Fruit fly (Drosophila melanogaster) whole organism, embryonic: ENCODE data around the gene htk.
A peak's percentile ranks its signal among the peaks of the same experiment; 100 is the strongest.

ENCODE experiments used
- Adf1 ChIP-seq: fragments of 200-800 bp; sonication (Bioruptor generic); IDR thresholded peaks from 2 replicates; pipeline ENCODE4 v1.3.6; 2022; ENCODE audit warnings: missing biosample characterization, missing genetic modification characterization
- CG10462 ChIP-seq: fragments of 200-800 bp; sonication (Bioruptor generic); optimal IDR thresholded peaks from 2 replicates; lab custom pipeline; 2016; ENCODE audit warnings: missing biosample characterization, missing genetic modification characterization
- CG10959 ChIP-seq: fragments of 200-800 bp; sonication (Bioruptor generic); IDR thresholded peaks from 2 replicates; pipeline ENCODE4 v1.3.6; 2022; ENCODE audit warnings: missing biosample characterization, missing genetic modification characterization
- CG12155 ChIP-seq: fragments of 200-800 bp; sonication (Bioruptor generic); optimal IDR thresholded peaks from 3 replicates; lab custom pipeline; 2016; ENCODE audit warnings: missing biosample characterization, missing genetic modification characterization
- CG15073 ChIP-seq: fragments of 200-800 bp; sonication (Bioruptor generic); optimal IDR thresholded peaks from 2 replicates; lab custom pipeline; 2016; ENCODE audit warnings: missing biosample characterization, missing genetic modification characterization
- CG1602 ChIP-seq: fragments of 200-800 bp; sonication (Bioruptor generic); optimal IDR thresholded peaks from 3 replicates; lab custom pipeline; 2016; ENCODE audit warnings: missing biosample characterization, missing genetic modification characterization
- CG18619 ChIP-seq: fragments of 200-800 bp; sonication (Bioruptor generic); optimal IDR thresholded peaks from 3 replicates; lab custom pipeline; 2017; ENCODE audit warnings: missing biosample characterization, mild to moderate bottlenecking, missing genetic modification characterization
- CG2678 ChIP-seq: fragments of 200-800 bp; sonication (Bioruptor generic); optimal IDR thresholded peaks from 3 replicates; lab custom pipeline; 2019; ENCODE audit warnings: missing biosample characterization, mild to moderate bottlenecking, missing genetic modification characterization, moderate library complexity
- CG30431 ChIP-seq: fragments of 200-800 bp; sonication (Bioruptor generic); optimal IDR thresholded peaks from 2 replicates; lab custom pipeline; 2017; ENCODE audit warnings: missing biosample characterization, missing genetic modification characterization
- CG3163 ChIP-seq: fragments of 200-800 bp; sonication (Bioruptor generic); optimal IDR thresholded peaks from 3 replicates; lab custom pipeline; 2016; ENCODE audit warnings: missing biosample characterization, missing genetic modification characterization
- CG34376 ChIP-seq: fragments of 200-800 bp; sonication (Bioruptor generic); optimal IDR thresholded peaks from 2 replicates; lab custom pipeline; 2018; ENCODE audit warnings: missing biosample characterization, mild to moderate bottlenecking, missing genetic modification characterization
- CG4360 ChIP-seq: fragments of 200-800 bp; sonication (Bioruptor generic); IDR thresholded peaks from 2 replicates; pipeline ENCODE4 v1.3.6; 2022; ENCODE audit warnings: missing biosample characterization, missing genetic modification characterization
- CG6683 ChIP-seq: fragments of 200-800 bp; sonication (Bioruptor generic); optimal IDR thresholded peaks from 2 replicates; lab custom pipeline; 2017; ENCODE audit warnings: missing biosample characterization, mild to moderate bottlenecking, missing genetic modification characterization, missing genetic modification reagents
- CG6791 ChIP-seq: fragments of 200-800 bp; sonication (Bioruptor generic); IDR thresholded peaks from 3 replicates; pipeline ENCODE4 v1.3.6; 2022; ENCODE audit warnings: missing biosample characterization, missing genetic modification characterization; ENCODE audit not compliant: partially characterized antibody
- Deaf1 ChIP-seq: fragments of 200-800 bp; optimal IDR thresholded peaks from 3 replicates; lab custom pipeline; 2019; ENCODE audit warnings: missing biosample characterization, mild to moderate bottlenecking, missing genetic modification characterization, moderate library complexity
- Elba2 ChIP-seq: fragments of 200-800 bp; sonication (Bioruptor generic); optimal IDR thresholded peaks from 3 replicates; lab custom pipeline; 2016; ENCODE audit warnings: missing biosample characterization, missing genetic modification characterization
- Gsc ChIP-seq: fragments of 200-800 bp; sonication (Bioruptor generic); IDR thresholded peaks from 2 replicates; pipeline ENCODE4 v1.3.6; 2022; ENCODE audit warnings: missing biosample characterization, missing genetic modification characterization
- HmgD ChIP-seq: fragments of 200-800 bp; sonication (Bioruptor generic); optimal IDR thresholded peaks from 3 replicates; lab custom pipeline; 2016; ENCODE audit warnings: missing biosample characterization, missing genetic modification characterization
- Hr51 ChIP-seq, 2 experiments: fragments of 200-800 bp; sonication (Bioruptor generic); optimal IDR thresholded peaks; 2 replicates in 1 of 2; 3 replicates in 1 of 2; lab custom pipeline; 2016 to 2018; ENCODE audit warnings: missing biosample characterization in 2 of 2, missing genetic modification characterization in 2 of 2, mild to moderate bottlenecking in 1 of 2, moderate library complexity in 1 of 2
- Hsf ChIP-seq: fragments of 200-800 bp; sonication (Bioruptor generic); optimal IDR thresholded peaks from 3 replicates; lab custom pipeline; 2016; ENCODE audit warnings: missing biosample characterization, missing genetic modification characterization
- MBD-R2 ChIP-seq: fragments of 200-800 bp; sonication (Bioruptor generic); IDR thresholded peaks from 2 replicates; pipeline ENCODE4 v1.3.6; 2022; ENCODE audit warnings: missing biosample characterization, missing genetic modification characterization
- Sry-δ ChIP-seq: fragments of 200-800 bp; sonication (Bioruptor generic); optimal IDR thresholded peaks from 2 replicates; lab custom pipeline; 2016; ENCODE audit warnings: missing biosample characterization, missing genetic modification characterization
- Trl ChIP-seq, 3 experiments: fragments of >200 bp in 2 of 3; fragments of 200-800 bp in 1 of 3; sonication (Bioruptor generic) in 1 of 3; optimal IDR thresholded peaks; 2 replicates in 1 of 3; 3 replicates in 2 of 3; lab custom pipeline; 2016 to 2017; ENCODE audit warnings: missing biosample characterization in 1 of 3, missing genetic modification characterization in 1 of 3
- abd-A ChIP-seq: fragments of 200-800 bp; sonication (Bioruptor generic); optimal IDR thresholded peaks from 3 replicates; lab custom pipeline; 2019; ENCODE audit warnings: missing biosample characterization, mild to moderate bottlenecking, missing genetic modification characterization, moderate library complexity
- croc ChIP-seq: fragments of 200-800 bp; sonication (Bioruptor generic); conservative IDR thresholded peaks from 3 replicates; pipeline ENCODE4 v1.3.6; 2022; ENCODE audit warnings: missing biosample characterization, missing genetic modification characterization
- crp ChIP-seq, 2 experiments: fragments of 200-800 bp; sonication (Bioruptor generic); optimal IDR thresholded peaks; 2 replicates in 1 of 2; 3 replicates in 1 of 2; lab custom pipeline; 2017; ENCODE audit warnings: missing biosample characterization in 2 of 2, missing genetic modification characterization in 2 of 2, mild to moderate bottlenecking in 1 of 2, moderate library complexity in 1 of 2
- danr ChIP-seq: fragments of 200-800 bp; sonication (Bioruptor generic); IDR thresholded peaks from 2 replicates; pipeline ENCODE4 v1.3.6; 2022; ENCODE audit warnings: missing biosample characterization, missing genetic modification characterization
- dpn ChIP-seq, 2 experiments: fragments of 200-800 bp; sonication (Bioruptor generic); optimal IDR thresholded peaks; 3 replicates each; lab custom pipeline; 2016; ENCODE audit warnings: missing biosample characterization in 2 of 2, missing genetic modification characterization in 2 of 2
- en ChIP-seq: fragments of 200-800 bp; sonication (Bioruptor generic); optimal IDR thresholded peaks from 2 replicates; lab custom pipeline; 2016; ENCODE audit warnings: missing biosample characterization, missing genetic modification characterization
- ewg ChIP-seq: fragments of 200-800 bp; sonication (Bioruptor generic); optimal IDR thresholded peaks from 3 replicates; lab custom pipeline; 2017; ENCODE audit warnings: mild to moderate bottlenecking, missing biosample characterization, missing genetic modification reagents, missing genetic modification characterization
- kay ChIP-seq: fragments of 200-800 bp; sonication (Bioruptor generic); optimal IDR thresholded peaks from 2 replicates; lab custom pipeline; 2016; ENCODE audit warnings: missing biosample characterization, missing genetic modification characterization
- knrl ChIP-seq: fragments of 200-800 bp; sonication (Bioruptor generic); IDR thresholded peaks from 3 replicates; pipeline ENCODE4 v1.3.6; 2022; ENCODE audit warnings: missing biosample characterization, missing genetic modification characterization; ENCODE audit not compliant: partially characterized antibody
- nerfin-1 ChIP-seq: fragments of 200-800 bp; sonication (Bioruptor generic); optimal IDR thresholded peaks from 3 replicates; lab custom pipeline; 2019; ENCODE audit warnings: missing biosample characterization, mild to moderate bottlenecking, missing genetic modification characterization, moderate library complexity
- phol ChIP-seq: fragments of 200-800 bp; sonication (Bioruptor generic); optimal IDR thresholded peaks from 3 replicates; lab custom pipeline; 2018; ENCODE audit warnings: missing biosample characterization, mild to moderate bottlenecking, missing genetic modification characterization, moderate library complexity
- pzg ChIP-seq: fragments of 200-800 bp; sonication (Bioruptor generic); optimal IDR thresholded peaks from 3 replicates; lab custom pipeline; 2018; ENCODE audit warnings: missing biosample characterization, mild to moderate bottlenecking, missing genetic modification characterization, moderate library complexity
- ro ChIP-seq: fragments of 200-800 bp; sonication (Bioruptor generic); IDR thresholded peaks from 2 replicates; pipeline ENCODE4 v1.3.6; 2022; ENCODE audit warnings: missing biosample characterization, missing genetic modification characterization
- sc ChIP-seq, 3 experiments: fragments of >200 bp in 2 of 3; fragments of 200-800 bp in 1 of 3; sonication (Bioruptor generic) in 1 of 3; optimal IDR thresholded peaks; 2 replicates in 2 of 3; 3 replicates in 1 of 3; lab custom pipeline; 2017; ENCODE audit warnings: mild to moderate bottlenecking in 1 of 3, missing biosample characterization in 1 of 3, missing genetic modification characterization in 1 of 3, missing genetic modification reagents in 1 of 3
- schlank ChIP-seq: fragments of 200-800 bp; sonication (Bioruptor generic); optimal IDR thresholded peaks from 2 replicates; lab custom pipeline; 2018; ENCODE audit warnings: missing biosample characterization, mild to moderate bottlenecking, missing genetic modification characterization
- scrt ChIP-seq: fragments of 200-800 bp; sonication (Bioruptor generic); optimal IDR thresholded peaks from 2 replicates; lab custom pipeline; 2018; ENCODE audit warnings: missing biosample characterization, mild to moderate bottlenecking, missing genetic modification characterization, moderate library complexity
- sens ChIP-seq: fragments of 200-800 bp; sonication (Bioruptor generic); peaks from one replicate; lab custom pipeline; 2016; ENCODE audit warnings: missing biosample characterization, missing genetic modification characterization
- sob ChIP-seq: fragments of 200-800 bp; sonication (Bioruptor generic); IDR thresholded peaks from 2 replicates; pipeline ENCODE4 v1.3.6; 2022; ENCODE audit warnings: missing biosample characterization, missing genetic modification characterization
- zfh2 ChIP-seq: fragments of 200-800 bp; sonication (Bioruptor generic); optimal IDR thresholded peaks from 2 replicates; lab custom pipeline; 2016; ENCODE audit warnings: missing biosample characterization, missing genetic modification characterization

htk gene

dm6 chrX:18805036-18805435, 38.4 kb upstream of the htk start (continued):
- TF ChIP-seq CG2678 (tag; lab: Kevin White, UChicago): no peak
- no peak for TF ChIP-seq CG4360 (GFP tag; lab: Robert Waterston, UW)
- TF ChIP-seq CG1602: no peak
- TF ChIP-seq CG10462: no peak
- TF ChIP-seq ro (GFP tag; lab: Robert Waterston, UW): no peak
- no peak for TF ChIP-seq Hr51 (GFP tag; optimal IDR thresholded peaks at IDR 0.05; lab: Kevin White, UChicago)
- TF ChIP-seq Hsf (GFP tag; lab: Kevin White, UChicago): no peak
- no peak for TF ChIP-seq CG15073 (GFP tag; lab: Kevin White, UChicago)
- TF ChIP-seq HmgD (GFP tag; lab: Kevin White, UChicago): no peak
- no peak for TF ChIP-seq kay
- TF ChIP-seq Gsc (GFP tag; lab: Robert Waterston, UW): no peak
- no peak for TF ChIP-seq CG6683 (GFP tag; lab: Kevin White, UChicago)
- TF ChIP-seq Elba2 (GFP tag; lab: Kevin White, UChicago): peak; percentile 14
- TF ChIP-seq sens (GFP tag; lab: Kevin White, UChicago): peak; percentile 21
- no peak for TF ChIP-seq sc (optimal IDR thresholded peaks at IDR 0.05; lab: Kevin White, UChicago)
- TF ChIP-seq sc (GFP tag; optimal IDR thresholded peaks at IDR 0.05; lab: Kevin White, UChicago): no peak
- no peak for TF ChIP-seq knrl (GFP tag; lab: Robert Waterston, UW)
- no peak for TF ChIP-seq phol (tag; lab: Kevin White, UChicago)
- no peak for TF ChIP-seq scrt
- no peak for TF ChIP-seq CG6791 (GFP tag; lab: Robert Waterston, UW)
- TF ChIP-seq danr (GFP tag; lab: Robert Waterston, UW): no peak
- no peak for TF ChIP-seq CG30431 (GFP tag; lab: Kevin White, UChicago)

- TF ChIP-seq zfh2 (GFP tag; lab: Kevin White, UChicago): no peak
- no peak for TF ChIP-seq sob (GFP tag; lab: Robert Waterston, UW)
- TF ChIP-seq Trl (optimal IDR thresholded peaks at IDR 0.05; lab: Kevin White, UChicago): peak in 1 of 2 experiments; percentile 22
- TF ChIP-seq Trl (GFP tag; optimal IDR thresholded peaks at IDR 0.05; lab: Kevin White, UChicago): no peak
- no peak for TF ChIP-seq CG34376
- TF ChIP-seq dpn (GFP tag; optimal IDR thresholded peaks at IDR 0.05; lab: Kevin White, UChicago): no peak
- TF ChIP-seq nerfin-1: peak; percentile 2
- TF ChIP-seq ewg (GFP tag; lab: Kevin White, UChicago): peak; percentile 34
- TF ChIP-seq en (GFP tag; lab: Kevin White, UChicago): no peak
- peak; percentile 0 for TF ChIP-seq abd-A (tag; lab: Kevin White, UChicago)
- peak; percentile 30; the same call in 1 of the 2 replicates for TF ChIP-seq Adf1 (GFP tag; lab: Robert Waterston, UW)
- TF ChIP-seq MBD-R2 (GFP tag; lab: Robert Waterston, UW): no peak
- no peak for TF ChIP-seq schlank (tag; lab: Kevin White, UChicago)
- no peak for TF ChIP-seq CG18619 (GFP tag; lab: Kevin White, UChicago)
- TF ChIP-seq CG3163 (GFP tag; lab: Kevin White, UChicago): no peak
- TF ChIP-seq croc (GFP tag; lab: Robert Waterston, UW): no peak
- TF ChIP-seq crp (GFP tag; optimal IDR thresholded peaks at IDR 0.05; lab: Kevin White, UChicago): peak in 1 of 2 experiments; percentile 37
- peak; percentile 90 for TF ChIP-seq CG12155 (GFP tag; lab: Kevin White, UChicago)
- TF ChIP-seq Elba2 (GFP tag; lab: Kevin White, UChicago): peak; percentile 23
- peak; percentile 57 for TF ChIP-seq Deaf1 (tag; lab: Kevin White, UChicago)
- TF ChIP-seq pzg (GFP tag; lab: Kevin White, UChicago): peak; percentile 8
- no peak for TF ChIP-seq CG10959
- TF ChIP-seq Sry-δ (GFP tag; lab: Kevin White, UChicago): no peak
These were observed 37.1 kb upstream of the htk start, which contains the start of gene CG7058 for dm6 chrX:18806365-18806764. TSS of gene CG7058 (plus strand) at chrX:18806694.
